Fruit fly (Drosophila melanogaster): ENCODE data around the gene RFeSP.

Gene RFeSP

DNA sequence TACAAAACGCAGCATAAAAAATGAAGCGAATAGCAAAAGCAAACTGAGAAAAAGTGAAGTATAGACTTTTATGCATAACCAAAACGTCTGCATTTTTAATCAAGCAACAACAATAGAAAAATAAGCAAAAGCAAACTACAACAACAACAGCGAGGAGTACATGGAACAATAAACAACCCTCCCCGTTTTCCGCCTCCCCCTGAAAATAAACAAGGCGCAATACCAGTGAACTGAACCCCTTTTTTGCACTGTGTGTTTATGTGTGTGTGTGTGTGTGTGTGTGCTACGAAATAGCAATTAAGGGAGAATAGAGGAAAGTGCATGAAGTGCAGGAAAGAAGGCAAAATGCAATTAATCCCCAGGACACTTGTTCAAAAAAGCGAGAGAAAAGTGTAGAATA is 37.9 kb upstream of the RFeSP start:
- TF ChIP-seq dac (GFP tag; optimal IDR thresholded peaks at IDR 0.05) (no peak), fkh (GFP tag; optimal IDR thresholded peaks at IDR 0.05) (peak; percentile 17)

- TF ChIP-seq Hr38 (GFP tag; optimal IDR thresholded peaks at IDR 0.05), result no peak
- TF ChIP-seq Gug (GFP tag; IDR thresholded peaks at IDR 0.05), result no peak
- TF ChIP-seq CG6808 (GFP tag; optimal IDR thresholded peaks at IDR 0.05), result no peak
- TF ChIP-seq fd85E (GFP tag; optimal IDR thresholded peaks at IDR 0.05), result no peak
- no peak for TF ChIP-seq CG8319 (GFP tag; optimal IDR thresholded peaks at IDR 0.05)
- peak; percentile 50 for TF ChIP-seq esn (GFP tag; optimal IDR thresholded peaks at IDR 0.05)
- TF ChIP-seq CG34406 (GFP tag; optimal IDR thresholded peaks at IDR 0.05), result no peak
- TF ChIP-seq CG6163 (GFP tag; IDR thresholded peaks at IDR 0.05), result peak; percentile 75
- TF ChIP-seq ss (GFP tag; optimal IDR thresholded peaks at IDR 0.05), result peak in 1 of 2 experiments; percentile 43
- peak; percentile 37 for TF ChIP-seq Sox102F (GFP tag; optimal IDR thresholded peaks at IDR 0.05)
- no peak for TF ChIP-seq Ets96B (tag; optimal IDR thresholded peaks at IDR 0.05)
- TF ChIP-seq net (GFP tag; optimal IDR thresholded peaks at IDR 0.05), result no peak
- TF ChIP-seq Eip78C (GFP tag), result peak; percentile 49
- no peak for TF ChIP-seq CG31627 (GFP tag; optimal IDR thresholded peaks at IDR 0.05)
- TF ChIP-seq Met (GFP tag; optimal IDR thresholded peaks at IDR 0.05), result peak; percentile 60
- peak; percentile 29 for TF ChIP-seq Sox14 (GFP tag; optimal IDR thresholded peaks at IDR 0.05)
- TF ChIP-seq CG1621 (tag; optimal IDR thresholded peaks at IDR 0.05), result peak; percentile 28
- peak; percentile 15 for TF ChIP-seq CG7368 (GFP tag; optimal IDR thresholded peaks at IDR 0.05)
- TF ChIP-seq CG11762 (GFP tag; optimal IDR thresholded peaks at IDR 0.05; ENCODE audit: insufficient read depth), result no peak
- TF ChIP-seq Blimp-1 (GFP tag; optimal IDR thresholded peaks at IDR 0.05), result no peak
- TF ChIP-seq OdsH (GFP tag; optimal IDR thresholded peaks at IDR 0.05), result no peak
- TF ChIP-seq Eip93F (GFP tag; optimal IDR thresholded peaks at IDR 0.05), result no peak
- TF ChIP-seq CG6854 (GFP tag; optimal IDR thresholded peaks at IDR 0.05), result peak; percentile 60
- no peak for TF ChIP-seq CG10631 (GFP tag; optimal IDR thresholded peaks at IDR 0.05)
- no peak for TF ChIP-seq Lpt (GFP tag; optimal IDR thresholded peaks at IDR 0.05)
- no peak for TF ChIP-seq cyc (GFP tag; optimal IDR thresholded peaks at IDR 0.05)
- no peak for TF ChIP-seq CG8119 (GFP tag; IDR thresholded peaks at IDR 0.05)
- peak; percentile 14 for TF ChIP-seq Eip75B (GFP tag; optimal IDR thresholded peaks at IDR 0.05)
- no peak for TF ChIP-seq CG6792 (GFP tag; optimal IDR thresholded peaks at IDR 0.05)
- TF ChIP-seq Smox (GFP tag; optimal IDR thresholded peaks at IDR 0.05), result no peak
- TF ChIP-seq CG4318 (GFP tag; optimal IDR thresholded peaks at IDR 0.05), result no peak
- no peak for TF ChIP-seq CG11902 (GFP tag; optimal IDR thresholded peaks at IDR 0.05)
- TF ChIP-seq fd59A (GFP tag; optimal IDR thresholded peaks at IDR 0.05), result no peak
- no peak; the same call in 1 of the 2 replicates for TF ChIP-seq CG15336 (GFP tag; IDR thresholded peaks at IDR 0.05)
- no peak for TF ChIP-seq acj6 (GFP tag; optimal IDR thresholded peaks at IDR 0.05)
- TF ChIP-seq dsx (GFP tag; optimal IDR thresholded peaks at IDR 0.05; ENCODE audit: poor library complexity, severe bottlenecking), result peak; percentile 39
- TF ChIP-seq spab (GFP tag; optimal IDR thresholded peaks at IDR 0.05), result no peak
- no peak for TF ChIP-seq svp (GFP tag)
- no peak for TF ChIP-seq CG16779 (tag; optimal IDR thresholded peaks at IDR 0.05)
- peak; percentile 62 for TF ChIP-seq vri (GFP tag; optimal IDR thresholded peaks at IDR 0.05)
- TF ChIP-seq eg (GFP tag; IDR thresholded peaks at IDR 0.05), result no peak
- peak; percentile 27 for TF ChIP-seq lz (GFP tag; optimal IDR thresholded peaks at IDR 0.05)
- TF ChIP-seq Hr39 (GFP tag; optimal IDR thresholded peaks at IDR 0.05), result no peak
- no peak for TF ChIP-seq CG32006 (GFP tag; optimal IDR thresholded peaks at IDR 0.05)
- TF ChIP-seq pdm3 (GFP tag; optimal IDR thresholded peaks at IDR 0.05), result no peak
- peak; percentile 20; the same call in 1 of the 2 replicates for TF ChIP-seq CG11294 (GFP tag; IDR thresholded peaks at IDR 0.05)
- TF ChIP-seq CG3919 (GFP tag; optimal IDR thresholded peaks at IDR 0.05), result peak; percentile 33
- no peak for TF ChIP-seq CG8632 (GFP tag; optimal IDR thresholded peaks at IDR 0.05)
- TF ChIP-seq topi (GFP tag; optimal IDR thresholded peaks at IDR 0.05), result peak; percentile 35
Measured at dm6 chr2L:1651053-1651452, 37.1 kb upstream of the RFeSP start, which contains the start of gene chinmo. chinmo (plus strand) TSS chr2L:1651258.

Measured in whole organism, prepupa.